Worm (Caenorhabditis elegans): ENCODE measurements around the gene C06C3.10.

ce11 chrII:9331343-9331742, 45.7 kb downstream of the C06C3.10 start, which contains the start of gene eif-3.F:
- TF ChIP-seq fos-1 (tag; optimal IDR thresholded peaks at IDR 0.05) (no peak), elt-1 (tag; optimal IDR thresholded peaks at IDR 0.05) (no peak), fkh-10 (GFP tag; optimal IDR thresholded peaks at IDR 0.05) (no peak), nhr-28 (tag; optimal IDR thresholded peaks at IDR 0.05) (no peak), tbx-2 (tag; optimal IDR thresholded peaks at IDR 0.05) (no peak), pha-4 (tag; optimal IDR thresholded peaks at IDR 0.05) (no peak), pqm-1 (tag; optimal IDR thresholded peaks at IDR 0.05) (no peak), ama-1 (optimal IDR thresholded peaks at IDR 0.05) (no peak), nhr-11 (tag; optimal IDR thresholded peaks at IDR 0.05) (no peak), R02D3.7 (tag; optimal IDR thresholded peaks at IDR 0.05) (no peak), lin-39 (tag; optimal IDR thresholded peaks at IDR 0.05) (no peak)

Data from whole organism, L3 larva.